Worm (Caenorhabditis elegans) whole organism, L4/young adult: ENCODE data around the gene Y62H9A.7.

Source experiments
- W03F9.2 ChIP-seq: fragments of 150-350 bp; optimal IDR thresholded peaks from 2 replicates; lab custom pipeline; 2014; ENCODE audit warnings: missing biosample characterization, missing genetic modification characterization
- dao-5 ChIP-seq: sonication (generic microtip); optimal IDR thresholded peaks from 2 replicates; lab custom pipeline; 2016; ENCODE audit warnings: missing genotype, missing genetic modification characterization, moderate library complexity, missing compliant biosample characterization
- him-1 ChIP-seq: sonication (generic microtip); optimal IDR thresholded peaks from 2 replicates; lab custom pipeline; 2016; ENCODE audit warnings: missing genotype, missing genetic modification reagents, missing genetic modification characterization, missing compliant biosample characterization

Y62H9A.7 gene

ce11 chrX:11907263-11907662 lies 21.8 kb upstream of the Y62H9A.7 start, which contains the start of gene Y62H9A.11:
Gene Y62H9A.11 (minus strand): TSS chrX:11907363.
- no peak for TF ChIP-seq him-1 (tag; lab: Kevin White, UChicago)
- TF ChIP-seq dao-5 (tag; lab: Kevin White, UChicago): no peak
- TF ChIP-seq W03F9.2 (tag; lab: Kevin White, UChicago): no peak

- no peak for TF ChIP-seq dao-5 (tag; lab: Kevin White, UChicago)
- TF ChIP-seq him-1 (tag; lab: Kevin White, UChicago): no peak
- TF ChIP-seq W03F9.2 (tag; lab: Kevin White, UChicago): no peak
Measured at ce11 chrX:11906626-11907025, 21.1 kb upstream of the Y62H9A.7 start.

ce11 chrX:11902661-11903060 lies 17.2 kb upstream of the Y62H9A.7 start, which contains the start of gene Y62H9A.10:
Gene Y62H9A.10 (minus strand): TSS chrX:11902761.
- TF ChIP-seq him-1 (tag; lab: Kevin White, UChicago) (no peak), dao-5 (tag; lab: Kevin White, UChicago) (no peak), W03F9.2 (tag; lab: Kevin White, UChicago) (no peak)

ce11 chrX:11899031-11899430 lies 13.6 kb upstream of the Y62H9A.7 start:
- no peak for TF ChIP-seq dao-5 (tag; lab: Kevin White, UChicago)
- no peak for TF ChIP-seq him-1 (tag; lab: Kevin White, UChicago)
- TF ChIP-seq W03F9.2 (tag; lab: Kevin White, UChicago): no peak

- no peak for TF ChIP-seq dao-5 (tag; lab: Kevin White, UChicago)
- no peak for TF ChIP-seq him-1 (tag; lab: Kevin White, UChicago)
- no peak for TF ChIP-seq W03F9.2 (tag; lab: Kevin White, UChicago)
Measured at ce11 chrX:11898040-11898439, 12.6 kb upstream of the Y62H9A.7 start, which contains the start of gene Y62H9A.9. Gene Y62H9A.9 (minus strand): TSS chrX:11898140.

- TF ChIP-seq him-1 (tag; lab: Kevin White, UChicago) (no peak), W03F9.2 (tag; lab: Kevin White, UChicago) (no peak)
Measured at ce11 chrX:11896708-11897107, 11.2 kb upstream of the Y62H9A.7 start.

ce11 chrX:11892328-11892727 lies 6.9 kb upstream of the Y62H9A.7 start, which contains the start of gene Y62H9A.8:
Gene Y62H9A.8 (minus strand): TSS chrX:11892428.
- TF ChIP-seq him-1 (tag; lab: Kevin White, UChicago): no peak
- no peak for TF ChIP-seq dao-5 (tag; lab: Kevin White, UChicago)

- TF ChIP-seq dao-5 (tag; lab: Kevin White, UChicago) (no peak), W03F9.2 (tag; lab: Kevin White, UChicago) (no peak), him-1 (tag; lab: Kevin White, UChicago) (no peak)
Measured at ce11 chrX:11882800-11883199, 2.7 kb downstream of the Y62H9A.7 start, which contains the start of the genes Y62H9A.5 and ule-5. Gene Y62H9A.5 (minus strand): TSS chrX:11882900. Gene ule-5 (plus strand): TSS chrX:11883127.

- TF ChIP-seq W03F9.2 (tag; lab: Kevin White, UChicago) (no peak), dao-5 (tag; lab: Kevin White, UChicago) (no peak), him-1 (tag; lab: Kevin White, UChicago) (no peak)
Measured at ce11 chrX:11879871-11880270, 5.6 kb downstream of the Y62H9A.7 start, which contains the start of the genes Y62H9A.3 and Y62H9A.4. Gene Y62H9A.3 (minus strand): TSS chrX:11879971. Gene Y62H9A.4 (plus strand): TSS chrX:11880126.

ce11 chrX:11878109-11878508 lies 7.4 kb downstream of the Y62H9A.7 start, which contains the start of gene Y62H9A.2:
Gene Y62H9A.2 (minus strand): TSS chrX:11878209.
- TF ChIP-seq W03F9.2 (tag; lab: Kevin White, UChicago) (no peak), dao-5 (tag; lab: Kevin White, UChicago) (no peak), him-1 (tag; lab: Kevin White, UChicago) (no peak)

- TF ChIP-seq him-1 (tag; lab: Kevin White, UChicago): no peak
- no peak for TF ChIP-seq dao-5 (tag; lab: Kevin White, UChicago)
- no peak for TF ChIP-seq W03F9.2 (tag; lab: Kevin White, UChicago)
Measured at ce11 chrX:11875260-11875659, 10.2 kb downstream of the Y62H9A.7 start, which contains the start of gene Y62H9A.1. Gene Y62H9A.1 (plus strand): TSS chrX:11875541.

ce11 chrX:11872210-11872609 lies 13.3 kb downstream of the Y62H9A.7 start:
- TF ChIP-seq him-1 (tag; lab: Kevin White, UChicago) (no peak), W03F9.2 (tag; lab: Kevin White, UChicago) (no peak), dao-5 (tag; lab: Kevin White, UChicago) (peak; percentile 11)

ce11 chrX:11870393-11870792 lies 15.1 kb downstream of the Y62H9A.7 start:
- TF ChIP-seq him-1 (tag; lab: Kevin White, UChicago) (no peak), W03F9.2 (tag; lab: Kevin White, UChicago) (no peak), dao-5 (tag; lab: Kevin White, UChicago) (no peak)

ce11 chrX:11869260-11869659 lies 16.2 kb downstream of the Y62H9A.7 start, which contains the start of gene dot-1.2:
Gene dot-1.2 (minus strand): TSS chrX:11869360.
- TF ChIP-seq W03F9.2 (tag; lab: Kevin White, UChicago): no peak
- TF ChIP-seq him-1 (tag; lab: Kevin White, UChicago): no peak
- TF ChIP-seq dao-5 (tag; lab: Kevin White, UChicago): no peak
